Worm (Caenorhabditis elegans) whole organism, midembryonic: ENCODE measurements around the gene F56D6.21.

Source experiments
- klf-2 ChIP-seq: fragments of 200-800 bp; sonication (Bioruptor generic); conservative IDR thresholded peaks from 2 replicates; pipeline ENCODE4 v1.3.6; 2022; ENCODE audit warnings: missing genetic modification reagents, missing genetic modification characterization, missing compliant biosample characterization
- med-1 ChIP-seq: sonication (generic microtip); optimal IDR thresholded peaks from 2 replicates; lab custom pipeline; 2017; ENCODE audit warnings: missing genetic modification characterization, mild to moderate bottlenecking, missing compliant biosample characterization, antibody characterized with exemption, missing genetic modification reagents; ENCODE audit not compliant: insufficient read depth
- tab-1 ChIP-seq: fragments of 200-800 bp; sonication (Bioruptor generic); IDR thresholded peaks from 2 replicates; pipeline ENCODE4 v1.3.6; 2022; ENCODE audit warnings: missing genetic modification characterization, missing compliant biosample characterization
- ztf-23 ChIP-seq: fragments of 200-800 bp; sonication (Bioruptor generic); IDR thresholded peaks from 2 replicates; pipeline ENCODE4 v1.3.6; 2022; ENCODE audit warnings: missing genetic modification reagents, missing genetic modification characterization, missing compliant biosample characterization

DNA sequence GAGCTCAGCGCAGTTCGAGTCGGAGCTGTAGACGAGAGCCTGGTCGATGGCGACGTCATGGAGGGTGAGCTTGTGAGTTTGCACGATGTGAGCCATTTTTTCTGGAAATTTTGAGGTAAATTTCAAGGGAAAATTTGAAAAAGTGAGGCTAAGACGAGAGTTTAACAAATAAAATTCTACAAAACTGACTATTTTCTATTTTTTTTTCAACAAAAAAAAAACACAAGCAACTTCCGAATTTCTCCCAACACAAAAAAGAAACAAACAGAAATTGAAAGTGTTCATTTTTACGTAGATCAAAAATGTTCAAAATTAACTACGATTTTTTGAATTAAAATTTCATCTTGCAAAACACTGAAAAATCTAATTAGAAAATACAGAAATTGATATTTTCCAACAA, 31.0 kb upstream of the F56D6.21 start, which contains the start of gene F37C4.5:
- TF ChIP-seq tab-1 (GFP tag; lab: Robert Waterston, UW) (no peak), med-1 (no peak), klf-2 (no peak), ztf-23 (GFP tag; lab: Robert Waterston, UW) (no peak)
